Worm (Caenorhabditis elegans) whole organism, L3 larva: Measurements from ENCODE around the gene C02B4.3.

Source experiments
- aly-2 ChIP-seq: fragments of 150-350 bp; optimal IDR thresholded peaks from 2 replicates; lab custom pipeline; 2014; ENCODE audit warnings: missing biosample characterization, missing genetic modification characterization
- fos-1 ChIP-seq: fragments of 150-350 bp; optimal IDR thresholded peaks from 2 replicates; lab custom pipeline; 2014; ENCODE audit warnings: missing biosample characterization, missing genetic modification characterization
- nhr-23 ChIP-seq: fragments of 150-350 bp; optimal IDR thresholded peaks from 2 replicates; lab custom pipeline; 2014; ENCODE audit warnings: missing biosample characterization, missing genetic modification reagents, missing genetic modification characterization
- nhr-237 ChIP-seq: fragments of 150-350 bp; optimal IDR thresholded peaks from 2 replicates; lab custom pipeline; 2014; ENCODE audit warnings: missing biosample characterization, missing genetic modification characterization
- nhr-77 ChIP-seq: fragments of 150-350 bp; optimal IDR thresholded peaks from 2 replicates; lab custom pipeline; 2014; ENCODE audit warnings: missing biosample characterization, missing genetic modification characterization
- skn-1 ChIP-seq: fragments of 150-350 bp; optimal IDR thresholded peaks from 2 replicates; lab custom pipeline; 2014; ENCODE audit warnings: missing biosample characterization, missing genetic modification characterization

ce11 chrX:12664443-12664842 is 4.8 kb upstream of the C02B4.3 start:
- TF ChIP-seq aly-2 (tag; lab: Kevin White, UChicago) = no peak
- TF ChIP-seq fos-1 = no peak
- no peak for TF ChIP-seq nhr-77
- no peak for TF ChIP-seq skn-1 (tag; lab: Kevin White, UChicago)
- TF ChIP-seq nhr-23 (tag; lab: Kevin White, UChicago) = no peak
- TF ChIP-seq nhr-237 (tag; lab: Kevin White, UChicago) = no peak
